Fruit fly (Drosophila melanogaster) whole organism, embryonic: ENCODE measurements around the gene CG12075.

Experiments used
- B-H2 ChIP-seq: fragments of 200-800 bp; sonication (Bioruptor generic); optimal IDR thresholded peaks from 2 replicates; lab custom pipeline; 2018; ENCODE audit warnings: missing biosample characterization, mild to moderate bottlenecking, missing genetic modification characterization
- BEAF-32 ChIP-seq: fragments of 200-800 bp; sonication (Bioruptor generic); optimal IDR thresholded peaks from 3 replicates; lab custom pipeline; 2017; ENCODE audit warnings: missing biosample characterization, missing genetic modification characterization, mild to moderate bottlenecking, moderate library complexity, missing genetic modification reagents
- Bgb ChIP-seq: fragments of 200-800 bp; sonication (Bioruptor generic); IDR thresholded peaks from 2 replicates; pipeline ENCODE4 v1.3.6; 2022; ENCODE audit warnings: missing biosample characterization, missing genetic modification characterization; ENCODE audit not compliant: partially characterized antibody
- CG10267 ChIP-seq: fragments of 200-800 bp; sonication (Bioruptor generic); optimal IDR thresholded peaks from 2 replicates; lab custom pipeline; 2018; ENCODE audit warnings: missing biosample characterization, mild to moderate bottlenecking, missing genetic modification characterization, moderate library complexity
- CG10274 ChIP-seq: fragments of 200-800 bp; sonication (Bioruptor generic); optimal IDR thresholded peaks from 3 replicates; lab custom pipeline; 2017; ENCODE audit warnings: missing biosample characterization, mild to moderate bottlenecking, missing genetic modification characterization
- CG11695 ChIP-seq: fragments of 200-800 bp; sonication (Bioruptor generic); IDR thresholded peaks from 3 replicates; pipeline ENCODE4 v1.3.6; 2022; ENCODE audit warnings: missing biosample characterization, missing genetic modification characterization
- CG12744 ChIP-seq: fragments of 200-800 bp; sonication (Bioruptor generic); optimal IDR thresholded peaks from 2 replicates; lab custom pipeline; 2016; ENCODE audit warnings: missing biosample characterization, missing genetic modification characterization
- CG12769 ChIP-seq: fragments of 200-800 bp; sonication (Bioruptor generic); optimal IDR thresholded peaks from 2 replicates; lab custom pipeline; 2019; ENCODE audit warnings: missing biosample characterization, mild to moderate bottlenecking, missing genetic modification characterization, moderate library complexity
- CG14014 ChIP-seq: fragments of 200-800 bp; sonication (Bioruptor generic); IDR thresholded peaks from 2 replicates; pipeline ENCODE4 v1.3.6; 2022; ENCODE audit warnings: missing biosample characterization, missing genetic modification characterization
- CG17568 ChIP-seq: fragments of 200-800 bp; sonication (Bioruptor generic); optimal IDR thresholded peaks from 2 replicates; lab custom pipeline; 2018; ENCODE audit warnings: missing biosample characterization, mild to moderate bottlenecking, missing genetic modification characterization, moderate library complexity
- CG17612 ChIP-seq: fragments of 200-800 bp; sonication (Bioruptor generic); IDR thresholded peaks from 2 replicates; pipeline ENCODE4 v1.3.6; 2022; ENCODE audit warnings: missing biosample characterization, missing genetic modification characterization
- CG17829 ChIP-seq: fragments of 200-800 bp; optimal IDR thresholded peaks from 2 replicates; lab custom pipeline; 2019; ENCODE audit warnings: missing biosample characterization, mild to moderate bottlenecking, missing genetic modification characterization, moderate library complexity
- CG18476 ChIP-seq: fragments of 200-800 bp; sonication (Bioruptor generic); optimal IDR thresholded peaks from 2 replicates; lab custom pipeline; 2016; ENCODE audit warnings: missing biosample characterization, mild to moderate bottlenecking, missing genetic modification characterization
- CG32772 ChIP-seq: fragments of 200-800 bp; sonication (Bioruptor generic); IDR thresholded peaks from 2 replicates; pipeline ENCODE4 v1.3.6; 2022; ENCODE audit warnings: missing biosample characterization, missing genetic modification characterization
- CG3995 ChIP-seq: fragments of 200-800 bp; sonication (Bioruptor generic); optimal IDR thresholded peaks from 3 replicates; lab custom pipeline; 2016; ENCODE audit warnings: missing biosample characterization, missing genetic modification characterization
- CG4424 ChIP-seq: fragments of 200-800 bp; sonication (Bioruptor generic); optimal IDR thresholded peaks from 3 replicates; lab custom pipeline; 2016; ENCODE audit warnings: missing biosample characterization, missing genetic modification characterization
- CG4820 ChIP-seq: fragments of 200-800 bp; sonication (Bioruptor generic); optimal IDR thresholded peaks from 3 replicates; lab custom pipeline; 2016; ENCODE audit warnings: missing biosample characterization, missing genetic modification characterization
- CG7372 ChIP-seq: fragments of 200-800 bp; sonication (Bioruptor generic); IDR thresholded peaks from 2 replicates; pipeline ENCODE4 v1.3.6; 2022; ENCODE audit warnings: missing biosample characterization, missing genetic modification characterization
- CG8388 ChIP-seq: fragments of 200-800 bp; sonication (Bioruptor generic); optimal IDR thresholded peaks from 2 replicates; lab custom pipeline; 2019; ENCODE audit warnings: missing biosample characterization, mild to moderate bottlenecking, missing genetic modification characterization, moderate library complexity
- Chrac-16 ChIP-seq: fragments of 200-800 bp; sonication (Bioruptor generic); optimal IDR thresholded peaks from 3 replicates; lab custom pipeline; 2016; ENCODE audit warnings: missing biosample characterization, missing genetic modification characterization
- Doc3 ChIP-seq: fragments of 200-800 bp; sonication (Bioruptor generic); IDR thresholded peaks from 3 replicates; pipeline ENCODE4 v1.3.6; 2022; ENCODE audit warnings: missing biosample characterization, missing genetic modification characterization; ENCODE audit not compliant: partially characterized antibody
- Dref ChIP-seq: fragments of 200-800 bp; sonication (Bioruptor generic); IDR thresholded peaks from 2 replicates; pipeline ENCODE4 v1.3.6; 2022; ENCODE audit warnings: missing biosample characterization, missing genetic modification characterization
- Hmr ChIP-seq: fragments of 200-800 bp; sonication (Bioruptor generic); optimal IDR thresholded peaks from 3 replicates; lab custom pipeline; 2017; ENCODE audit warnings: mild to moderate bottlenecking, missing biosample characterization, missing genetic modification reagents, missing genetic modification characterization
- Hmx ChIP-seq: fragments of 200-800 bp; sonication (Bioruptor generic); optimal IDR thresholded peaks from 2 replicates; lab custom pipeline; 2016; ENCODE audit warnings: missing biosample characterization, missing genetic modification characterization
- Lim3 ChIP-seq: fragments of 200-800 bp; sonication (Bioruptor generic); IDR thresholded peaks from 2 replicates; pipeline ENCODE4 v1.3.6; 2022; ENCODE audit warnings: missing biosample characterization, missing genetic modification characterization
- MBD-R2 ChIP-seq: fragments of 200-800 bp; sonication (Bioruptor generic); IDR thresholded peaks from 2 replicates; pipeline ENCODE4 v1.3.6; 2022; ENCODE audit warnings: missing biosample characterization, missing genetic modification characterization
- Neu2 ChIP-seq: fragments of 200-800 bp; sonication (Bioruptor generic); optimal IDR thresholded peaks from 3 replicates; lab custom pipeline; 2016; ENCODE audit warnings: missing biosample characterization, missing genetic modification characterization, borderline replicate concordance
- Opbp ChIP-seq: fragments of 200-800 bp; sonication (Bioruptor generic); IDR thresholded peaks from 3 replicates; pipeline ENCODE4 v1.3.6; 2022; ENCODE audit warnings: missing biosample characterization, missing genetic modification characterization; ENCODE audit not compliant: partially characterized antibody
- Rfx ChIP-seq: fragments of 200-800 bp; sonication (Bioruptor generic); IDR thresholded peaks from 2 replicates; pipeline ENCODE4 v1.3.6; 2022; ENCODE audit warnings: missing biosample characterization, missing genetic modification characterization
- Rx ChIP-seq: fragments of 200-800 bp; sonication (Bioruptor generic); IDR thresholded peaks from 2 replicates; pipeline ENCODE4 v1.3.6; 2022; ENCODE audit warnings: missing biosample characterization, missing genetic modification characterization
- Vsx1 ChIP-seq: fragments of 200-800 bp; sonication (Bioruptor generic); optimal IDR thresholded peaks from 2 replicates; lab custom pipeline; 2017; ENCODE audit warnings: missing biosample characterization, mild to moderate bottlenecking, missing genetic modification characterization, missing genetic modification reagents
- bab2 ChIP-seq: fragments of 200-800 bp; sonication (Bioruptor generic); optimal IDR thresholded peaks from 2 replicates; lab custom pipeline; 2016; ENCODE audit warnings: missing biosample characterization, missing genetic modification characterization
- dimm ChIP-seq: fragments of 200-800 bp; sonication (Bioruptor generic); IDR thresholded peaks from 2 replicates; pipeline ENCODE4 v1.3.6; 2022; ENCODE audit warnings: missing biosample characterization, missing genetic modification characterization
- ems ChIP-seq: fragments of 200-800 bp; sonication (Bioruptor generic); optimal IDR thresholded peaks from 3 replicates; lab custom pipeline; 2016; ENCODE audit warnings: missing biosample characterization, missing genetic modification characterization
- gcm2 ChIP-seq: fragments of 200-800 bp; sonication (Bioruptor generic); optimal IDR thresholded peaks from 2 replicates; lab custom pipeline; 2016; ENCODE audit warnings: missing biosample characterization, missing genetic modification characterization
- hb ChIP-seq: fragments of 200-800 bp; sonication (Bioruptor generic); IDR thresholded peaks from 3 replicates; pipeline ENCODE4 v1.3.6; 2022; ENCODE audit warnings: missing biosample characterization, missing genetic modification characterization; ENCODE audit not compliant: partially characterized antibody
- knrl ChIP-seq: fragments of 200-800 bp; sonication (Bioruptor generic); IDR thresholded peaks from 3 replicates; pipeline ENCODE4 v1.3.6; 2022; ENCODE audit warnings: missing biosample characterization, missing genetic modification characterization; ENCODE audit not compliant: partially characterized antibody
- nerfin-2 ChIP-seq: fragments of 200-800 bp; sonication (Bioruptor generic); IDR thresholded peaks from 2 replicates; pipeline ENCODE4 v1.3.6; 2022; ENCODE audit warnings: missing biosample characterization, missing genetic modification characterization; ENCODE audit not compliant: partially characterized antibody
- peb ChIP-seq: fragments of 200-800 bp; sonication (Bioruptor generic); IDR thresholded peaks from 2 replicates; pipeline ENCODE4 v1.3.6; 2022; ENCODE audit warnings: missing biosample characterization, missing genetic modification characterization
- pum ChIP-seq: fragments of 200-800 bp; sonication (Bioruptor generic); optimal IDR thresholded peaks from 2 replicates; lab custom pipeline; 2016; ENCODE audit warnings: missing biosample characterization, missing genetic modification characterization
- pzg ChIP-seq: fragments of 200-800 bp; sonication (Bioruptor generic); optimal IDR thresholded peaks from 3 replicates; lab custom pipeline; 2018; ENCODE audit warnings: missing biosample characterization, mild to moderate bottlenecking, missing genetic modification characterization, moderate library complexity
- repo ChIP-seq: fragments of 200-800 bp; sonication (Bioruptor generic); optimal IDR thresholded peaks from 2 replicates; lab custom pipeline; 2016; ENCODE audit warnings: missing biosample characterization, missing genetic modification characterization
- sens ChIP-seq: fragments of 200-800 bp; sonication (Bioruptor generic); peaks from one replicate; lab custom pipeline; 2016; ENCODE audit warnings: missing biosample characterization, missing genetic modification characterization
- sens-2 ChIP-seq: fragments of 200-800 bp; sonication (Bioruptor generic); IDR thresholded peaks from 2 replicates; pipeline ENCODE4 v1.3.6; 2022; ENCODE audit warnings: missing biosample characterization, missing genetic modification characterization
- sima ChIP-seq: fragments of 200-800 bp; sonication (Bioruptor generic); optimal IDR thresholded peaks from 2 replicates; lab custom pipeline; 2016; ENCODE audit warnings: missing biosample characterization, missing genetic modification characterization
- sisA ChIP-seq: fragments of 200-800 bp; sonication (Bioruptor generic); IDR thresholded peaks from 2 replicates; pipeline ENCODE4 v1.3.6; 2022; ENCODE audit warnings: missing biosample characterization, missing genetic modification characterization
- sna ChIP-seq: fragments of 200-800 bp; sonication (Bioruptor generic); IDR thresholded peaks from 2 replicates; pipeline ENCODE4 v1.3.6; 2022; ENCODE audit warnings: missing biosample characterization, missing genetic modification characterization; ENCODE audit not compliant: partially characterized antibody
- so ChIP-seq: fragments of 200-800 bp; sonication (Bioruptor generic); IDR thresholded peaks from 3 replicates; pipeline ENCODE4 v1.3.6; 2022; ENCODE audit warnings: missing biosample characterization, missing genetic modification characterization
- z ChIP-seq: fragments of 200-800 bp; sonication (Bioruptor generic); IDR thresholded peaks from 3 replicates; pipeline ENCODE4 v1.3.6; 2022; ENCODE audit warnings: missing biosample characterization, missing genetic modification characterization
- zen ChIP-seq: fragments of 200-800 bp; sonication (Bioruptor generic); optimal IDR thresholded peaks from 3 replicates; lab custom pipeline; 2018; ENCODE audit warnings: missing biosample characterization, mild to moderate bottlenecking, missing genetic modification characterization, moderate library complexity
- zfh1 ChIP-seq: fragments of 200-800 bp; sonication (Bioruptor generic); IDR thresholded peaks from 3 replicates; pipeline ENCODE4 v1.3.6; 2022; ENCODE audit warnings: missing biosample characterization, missing genetic modification characterization

Gene CG12075

dm6 chrX:8900094-8900493 is 62.0 kb downstream of the CG12075 start, which contains the start of gene Uros1 (continued):
- TF ChIP-seq CG12769 (tag; lab: Kevin White, UChicago) (no peak), Opbp (GFP tag; lab: Robert Waterston, UW) (no peak), CG10274 (no peak), CG17829 (tag; lab: Kevin White, UChicago) (peak; percentile 38), sens-2 (GFP tag; lab: Robert Waterston, UW) (no peak), Vsx1 (GFP tag; lab: Kevin White, UChicago) (no peak), CG4820 (GFP tag; lab: Kevin White, UChicago) (no peak), Rfx (GFP tag; lab: Robert Waterston, UW) (peak; percentile 55; the same call in 1 of the 2 replicates), CG8388 (peak; percentile 14), sisA (GFP tag; lab: Robert Waterston, UW) (peak; percentile 12; the same call in 1 of the 2 replicates), CG3995 (GFP tag; lab: Kevin White, UChicago) (peak; percentile 5), nerfin-2 (GFP tag; lab: Robert Waterston, UW) (no peak), Hmr (GFP tag; lab: Kevin White, UChicago) (no peak), dimm (GFP tag; lab: Robert Waterston, UW) (no peak), knrl (no peak), sna (GFP tag; lab: Robert Waterston, UW) (no peak), CG12744 (GFP tag; lab: Kevin White, UChicago) (no peak), Neu2 (GFP tag; lab: Kevin White, UChicago) (no peak), peb (GFP tag; lab: Robert Waterston, UW) (0 out of 2 replicates have a peak, but pooled peaks have one; percentile 24), CG18476 (GFP tag; lab: Kevin White, UChicago) (no peak), sens (GFP tag; lab: Kevin White, UChicago) (peak; percentile 85), CG32772 (GFP tag; lab: Robert Waterston, UW) (peak; percentile 63; the same call in 1 of the 2 replicates), zen (tag; lab: Kevin White, UChicago) (no peak), sima (GFP tag; lab: Kevin White, UChicago) (no peak), hb (GFP tag; lab: Robert Waterston, UW) (no peak), bab2 (peak; percentile 17), Doc3 (GFP tag; lab: Robert Waterston, UW) (0 out of 3 replicates have a peak, but pooled peaks have one; percentile 26), Chrac-16 (GFP tag; lab: Kevin White, UChicago) (no peak), Bgb (GFP tag; lab: Robert Waterston, UW) (no peak), CG17612 (GFP tag; lab: Robert Waterston, UW) (no peak), CG17568 (GFP tag; lab: Kevin White, UChicago) (no peak), BEAF-32 (peak; percentile 51), CG11695 (GFP tag; lab: Robert Waterston, UW) (peak; percentile 53; the same call in 1 of the 3 replicates), repo (GFP tag; lab: Kevin White, UChicago) (no peak), B-H2 (GFP tag; lab: Kevin White, UChicago) (no peak), z (GFP tag; lab: Robert Waterston, UW) (no peak), zfh1 (GFP tag; lab: Robert Waterston, UW) (peak; percentile 47; the same call in 1 of the 3 replicates), MBD-R2 (GFP tag; lab: Robert Waterston, UW) (peak; percentile 85), Rx (no peak), ems (GFP tag; lab: Kevin White, UChicago) (peak; percentile 24), gcm2 (GFP tag; lab: Kevin White, UChicago) (no peak), pzg (peak; percentile 37), CG7372 (GFP tag; lab: Robert Waterston, UW) (no peak), CG4424 (GFP tag; lab: Kevin White, UChicago) (peak; percentile 27), pum (no peak), CG10267 (tag; lab: Kevin White, UChicago) (peak; percentile 14), so (no peak), Lim3 (GFP tag; lab: Robert Waterston, UW) (no peak), Dref (GFP tag; lab: Robert Waterston, UW) (peak; percentile 38; the same call in 1 of the 2 replicates), Hmx (GFP tag; lab: Kevin White, UChicago) (no peak), CG14014 (peak; percentile 55; the same call in 1 of the 2 replicates)
